Worm (Caenorhabditis elegans) whole organism, early embryonic: ENCODE results near the gene zen-4.

ENCODE experiments used
- ama-1 ChIP-seq: fragments of 150-350 bp; optimal IDR thresholded peaks from 2 replicates; lab custom pipeline; 2014
- ceh-36 ChIP-seq: sonication (generic microtip); optimal IDR thresholded peaks from 2 replicates; lab custom pipeline; 2016; ENCODE audit warnings: missing genetic modification characterization, inconsistent platforms, missing compliant biosample characterization
- ets-7 ChIP-seq: sonication (generic microtip); optimal IDR thresholded peaks from 2 replicates; lab custom pipeline; 2016; ENCODE audit warnings: missing genotype, missing genetic modification characterization, missing compliant biosample characterization
- flt-1 ChIP-seq: fragments of 200-800 bp; sonication (Bioruptor generic); IDR thresholded peaks from 2 replicates; pipeline ENCODE4 v1.3.6; 2022; ENCODE audit warnings: missing genetic modification characterization, missing compliant biosample characterization
- hnd-1 ChIP-seq: sonication (generic microtip); optimal IDR thresholded peaks from 2 replicates; lab custom pipeline; 2016; ENCODE audit warnings: missing genetic modification characterization, missing compliant biosample characterization
- pes-1 ChIP-seq: fragments of 200-800 bp; sonication (Bioruptor generic); IDR thresholded peaks from 2 replicates; pipeline ENCODE4 v1.3.6; 2022; ENCODE audit warnings: missing genetic modification reagents, missing genetic modification characterization, missing compliant biosample characterization
- scrt-1 ChIP-seq: fragments of 200-800 bp; sonication (Bioruptor generic); IDR thresholded peaks from 2 replicates; pipeline ENCODE4 v1.3.6; 2022; ENCODE audit warnings: missing genetic modification characterization, missing compliant biosample characterization
- sea-1 ChIP-seq: fragments of 200-800 bp; sonication (Bioruptor generic); conservative IDR thresholded peaks from 2 replicates; pipeline ENCODE4 v1.3.6; 2022; ENCODE audit warnings: missing genetic modification characterization, missing compliant biosample characterization
- tra-4 ChIP-seq: sonication (generic microtip); optimal IDR thresholded peaks from 2 replicates; lab custom pipeline; 2017; ENCODE audit warnings: missing genetic modification characterization, missing compliant biosample characterization

- no peak for TF ChIP-seq ets-7 (tag; lab: Kevin White, UChicago)
- TF ChIP-seq ama-1 (lab: Kevin White, UChicago) = no peak
- TF ChIP-seq pes-1 (GFP tag; lab: Robert Waterston, UW) = no peak
- TF ChIP-seq ceh-36 (tag; lab: Kevin White, UChicago) = no peak
- no peak for TF ChIP-seq scrt-1 (GFP tag; lab: Robert Waterston, UW)
- TF ChIP-seq hnd-1 (tag; lab: Kevin White, UChicago) = no peak
- TF ChIP-seq tra-4 = no peak
- no peak for TF ChIP-seq sea-1 (GFP tag; lab: Robert Waterston, UW)
- TF ChIP-seq flt-1 (GFP tag; lab: Robert Waterston, UW) = no peak
Observed at ce11 chrIV:6159616-6160015, 41.6 kb downstream of the zen-4 start.
